Fruit fly (Drosophila melanogaster): Measurements from ENCODE around the gene Hexim.

DNA sequence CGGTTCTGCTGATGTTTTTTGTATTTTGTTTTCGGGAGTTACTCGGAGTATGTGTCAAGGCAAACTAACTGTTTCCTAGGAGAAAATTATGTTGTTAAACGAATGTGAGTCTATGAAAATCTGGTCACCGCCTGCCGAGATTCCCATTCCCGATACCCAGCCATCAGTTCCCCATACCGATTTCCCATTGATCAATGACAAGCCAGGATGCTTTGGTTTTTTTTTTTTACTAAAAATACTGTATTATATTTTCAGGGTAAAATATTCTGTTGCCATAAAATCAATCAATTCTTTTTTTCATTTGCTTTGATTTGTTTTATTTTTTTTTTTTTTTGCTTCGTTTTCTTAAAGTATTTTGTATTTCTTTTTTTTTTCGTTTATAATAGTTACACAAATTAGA is 16.8 kb upstream of the Hexim start, which contains the start of gene CG7886:
- TF ChIP-seq CG1620 (GFP tag; optimal IDR thresholded peaks at IDR 0.05) (no peak), cic (GFP tag; optimal IDR thresholded peaks at IDR 0.05) (no peak), kay (GFP tag; ENCODE audit: borderline replicate concordance) (no peak), CG7101 (tag; optimal IDR thresholded peaks at IDR 0.05) (no peak), tj (GFP tag; optimal IDR thresholded peaks at IDR 0.05) (no peak), CG7045 (GFP tag; optimal IDR thresholded peaks at IDR 0.05) (no peak), Clk (GFP tag; optimal IDR thresholded peaks at IDR 0.05) (no peak), pad (GFP tag; optimal IDR thresholded peaks at IDR 0.05) (no peak), Hr96 (GFP tag; optimal IDR thresholded peaks at IDR 0.05) (no peak), CG5204 (GFP tag; optimal IDR thresholded peaks at IDR 0.05) (no peak), ovo (GFP tag; optimal IDR thresholded peaks at IDR 0.05) (no peak), CG33017 (tag; optimal IDR thresholded peaks at IDR 0.05) (no peak)
